Worm (Caenorhabditis elegans) whole organism, late embryonic: ENCODE results near the gene npr-40.

Experiments used
- C08G9.2 ChIP-seq: sonication (generic microtip); optimal IDR thresholded peaks from 2 replicates; lab custom pipeline; 2016; ENCODE audit warnings: mild to moderate bottlenecking, missing genetic modification characterization, moderate library complexity, missing compliant biosample characterization
- ceh-19 ChIP-seq: fragments of 200-800 bp; sonication (Bioruptor generic); optimal IDR thresholded peaks from 2 replicates; lab custom pipeline; 2018; ENCODE audit warnings: mild to moderate bottlenecking, missing genetic modification characterization, missing compliant biosample characterization
- ceh-9 ChIP-seq: sonication (generic microtip); optimal IDR thresholded peaks from 2 replicates; lab custom pipeline; 2016; ENCODE audit warnings: mild to moderate bottlenecking, missing genetic modification characterization, inconsistent platforms, missing compliant biosample characterization
- hlh-30 ChIP-seq: sonication (generic microtip); optimal IDR thresholded peaks from 2 replicates; lab custom pipeline; 2017; ENCODE audit warnings: antibody characterized with exemption, missing genetic modification characterization, missing compliant biosample characterization; ENCODE audit not compliant: insufficient read depth
- lim-6 ChIP-seq: sonication (generic microtip); optimal IDR thresholded peaks from 2 replicates; lab custom pipeline; 2016; ENCODE audit warnings: missing genetic modification characterization, missing compliant biosample characterization
- nhr-11 ChIP-seq: fragments of 150-350 bp; optimal IDR thresholded peaks from 2 replicates; lab custom pipeline; 2014; ENCODE audit warnings: missing biosample characterization, missing genetic modification characterization
- pha-4 ChIP-seq: fragments of 150-350 bp; optimal IDR thresholded peaks from 2 replicates; lab custom pipeline; 2018; ENCODE audit warnings: missing biosample characterization, missing genetic modification reagents, missing genetic modification characterization

ce11 chrX:14954548-14954947 is 35.9 kb downstream of the npr-40 start, which contains the start of gene pag-3:
- TF ChIP-seq lim-6 (tag; lab: Kevin White, UChicago): no peak
- no peak for TF ChIP-seq ceh-19 (GFP tag; lab: Kevin White, UChicago)
- no peak for TF ChIP-seq ceh-9
- no peak for TF ChIP-seq nhr-11 (tag; lab: Kevin White, UChicago)
- TF ChIP-seq pha-4 (tag; lab: Kevin White, UChicago): no peak
- no peak for TF ChIP-seq C08G9.2
- no peak for TF ChIP-seq hlh-30
